Fruit fly (Drosophila melanogaster) whole organism, larva: ENCODE measurements around the gene ast.

Experiments
- noc ChIP-seq: fragments of 200-800 bp; sonication (Bioruptor generic); optimal IDR thresholded peaks from 3 replicates; lab custom pipeline; 2019; ENCODE audit warnings: missing biosample characterization, mild to moderate bottlenecking, missing genetic modification characterization, moderate library complexity

Gene ast

dm6 chr2L:1077469-1077993 lies at the start of gene ast, which contains the start of gene S:
ast (plus strand) TSS chr2L:1077948.
S (minus strand) TSS chr2L:1077815.
- peak; percentile 61 for TF ChIP-seq noc (tag; lab: Kevin White, UChicago)

dm6 chr2L:1036811-1037296 lies 40.9 kb upstream of the ast start, which contains the start of gene gNacalpha:
gNacalpha (plus strand) TSS chr2L:1037246.
- TF ChIP-seq noc (tag; lab: Kevin White, UChicago), result no peak

- TF ChIP-seq noc (tag; lab: Kevin White, UChicago), result peak; percentile 14
Measured at dm6 chr2L:1043195-1043990, 34.4 kb upstream of the ast start.

- TF ChIP-seq noc (tag; lab: Kevin White, UChicago), result no peak
Measured at dm6 chr2L:1047245-1047644, 30.5 kb upstream of the ast start.

dm6 chr2L:1047965-1048364 lies 29.8 kb upstream of the ast start, which contains the start of gene IA-2:
IA-2 (minus strand) TSS chr2L:1048053.
- TF ChIP-seq noc (tag; lab: Kevin White, UChicago), result no peak

- no peak for TF ChIP-seq noc (tag; lab: Kevin White, UChicago)
Measured at dm6 chr2L:1048427-1048826, 29.3 kb upstream of the ast start.

- TF ChIP-seq noc (tag; lab: Kevin White, UChicago), result no peak
Measured at dm6 chr2L:1048846-1049245, 28.9 kb upstream of the ast start.

dm6 chr2L:1049361-1049760 lies 28.4 kb upstream of the ast start:
- no peak for TF ChIP-seq noc (tag; lab: Kevin White, UChicago)

- no peak for TF ChIP-seq noc (tag; lab: Kevin White, UChicago)
Measured at dm6 chr2L:1056631-1057030, 21.1 kb upstream of the ast start.

dm6 chr2L:1057513-1057912 lies 20.2 kb upstream of the ast start:
- TF ChIP-seq noc (tag; lab: Kevin White, UChicago), result no peak

DNA sequence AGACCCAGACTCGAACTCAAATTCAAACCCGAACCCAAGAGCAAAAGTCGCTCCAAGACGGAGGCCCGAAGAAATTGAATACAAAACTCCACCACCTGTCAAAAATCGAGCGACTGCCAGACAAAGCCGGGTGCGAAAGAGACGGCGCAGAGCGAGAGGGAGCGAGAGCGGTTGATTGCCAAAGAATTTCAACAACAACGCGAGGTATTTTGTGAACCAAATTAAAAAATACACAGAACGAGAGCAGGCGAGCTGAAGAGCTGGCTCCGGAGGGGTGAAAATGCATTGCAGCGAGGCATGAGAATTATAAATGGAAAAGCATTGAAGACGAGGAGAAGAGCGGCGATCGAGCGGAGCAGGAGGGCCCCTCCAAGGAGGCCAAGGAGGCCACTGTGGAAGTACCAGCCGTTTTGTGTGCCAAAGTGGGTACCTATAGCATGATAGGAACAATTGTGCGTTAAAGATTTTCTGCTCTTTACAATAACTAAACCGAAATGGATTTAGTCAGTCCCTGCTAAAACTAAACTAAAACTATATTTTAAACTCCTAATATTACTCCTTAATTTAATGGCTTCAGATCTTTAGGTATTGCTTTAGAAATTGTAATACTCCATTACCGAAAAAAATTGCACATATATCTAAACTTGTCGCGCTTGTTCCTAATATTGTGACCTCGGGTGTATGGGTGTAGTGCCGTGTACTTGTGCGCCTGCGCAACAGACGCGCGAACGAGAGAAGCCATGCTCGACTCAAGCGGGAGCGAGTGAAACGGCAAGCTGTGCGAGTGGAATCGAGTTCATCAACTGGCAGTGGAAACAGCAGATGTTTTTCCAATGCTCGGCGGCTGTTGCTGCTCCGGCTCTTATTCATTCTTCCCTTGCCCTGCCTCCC lies 15.0 kb upstream of the ast start:
- TF ChIP-seq noc (tag; lab: Kevin White, UChicago), result no peak

DNA sequence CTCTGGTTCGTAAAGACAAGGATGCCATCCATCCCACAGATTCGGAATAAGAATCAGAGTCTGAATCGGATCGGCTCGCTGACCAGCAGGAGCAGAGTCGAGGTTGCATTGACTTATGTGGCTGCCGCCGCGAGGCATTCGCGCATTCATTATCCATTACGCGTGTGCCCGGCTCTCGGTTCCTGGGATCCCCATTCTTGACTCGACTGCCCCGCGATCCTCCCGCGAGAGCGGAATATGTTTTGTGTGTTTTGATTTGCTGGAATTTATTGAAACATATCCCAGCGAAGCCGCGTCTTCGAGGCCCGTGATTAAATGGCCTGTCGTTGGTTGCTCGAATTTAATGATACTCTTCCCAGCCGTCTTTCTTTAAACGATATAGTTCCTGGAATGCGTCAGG lies 14.1 kb upstream of the ast start:
- no peak for TF ChIP-seq noc (tag; lab: Kevin White, UChicago)

- TF ChIP-seq noc (tag; lab: Kevin White, UChicago), result no peak
Measured at dm6 chr2L:1064544-1064943, 13.2 kb upstream of the ast start.

dm6 chr2L:1065038-1065437 lies 12.7 kb upstream of the ast start:
- no peak for TF ChIP-seq noc (tag; lab: Kevin White, UChicago)

DNA sequence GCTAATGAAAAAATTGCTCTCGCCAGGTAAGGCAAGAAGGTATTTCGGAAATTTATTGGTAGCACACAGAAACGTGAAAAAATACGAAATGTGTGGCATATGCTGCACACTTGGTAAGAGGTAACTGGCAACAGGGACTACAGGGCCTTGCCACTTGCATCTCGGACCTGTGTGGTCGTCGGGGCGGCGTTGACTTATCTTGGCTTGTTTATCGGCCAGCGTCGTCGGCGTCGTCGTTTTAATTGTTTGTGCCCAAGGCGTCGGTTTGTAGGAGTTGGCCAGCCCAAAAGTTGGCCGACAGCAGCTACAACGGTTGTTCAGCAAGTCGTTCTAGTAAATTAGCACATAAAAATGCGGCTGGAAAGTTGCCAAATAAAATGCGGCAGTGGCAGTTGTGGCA lies 11.4 kb upstream of the ast start:
- no peak for TF ChIP-seq noc (tag; lab: Kevin White, UChicago)

- no peak for TF ChIP-seq noc (tag; lab: Kevin White, UChicago)
Measured at dm6 chr2L:1068004-1068403, 9.7 kb upstream of the ast start.
